Worm (Caenorhabditis elegans): ENCODE results near the gene smu-2.
"Not testable (repeated sequence)": the region's sequence is repeated elsewhere in the genome, so short reads cannot be mapped to it uniquely, and the experiment has no call there.

smu-2 gene

DNA sequence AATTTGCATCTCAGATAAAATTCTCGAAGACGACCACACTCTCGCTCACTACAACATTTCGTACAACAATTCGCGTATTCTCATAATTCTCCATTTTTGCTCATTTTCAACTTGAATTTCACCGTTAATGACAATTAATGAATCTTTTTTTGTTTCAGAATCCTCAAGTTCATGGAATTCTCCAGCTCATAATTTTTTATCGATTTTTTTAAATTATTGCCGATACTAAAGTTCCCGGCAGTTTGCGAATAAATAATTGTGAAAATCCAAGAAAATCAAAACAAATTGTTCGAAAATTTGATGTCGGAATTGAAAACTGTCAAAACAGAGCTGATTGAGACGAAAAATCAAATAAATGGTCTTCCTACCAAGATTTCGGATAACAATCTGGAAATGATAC lies 34.3 kb upstream of the smu-2 start, which contains the start of gene C16C8.21:
TSS of gene C16C8.21 (plus strand) at position 301 of the 400 bp plus-strand sequence.
- no peak for TF ChIP-seq lsl-1 (GFP tag; optimal IDR thresholded peaks at IDR 0.05)
- TF ChIP-seq F33H1.4 (GFP tag; IDR thresholded peaks at IDR 0.05), result no peak
- TF ChIP-seq F23B12.7 (tag; optimal IDR thresholded peaks at IDR 0.05; ENCODE audit: insufficient read depth), result no peak
- no peak for TF ChIP-seq zim-3 (tag; optimal IDR thresholded peaks at IDR 0.05)
- TF ChIP-seq xnd-1 (tag; optimal IDR thresholded peaks at IDR 0.05), result no peak
- TF ChIP-seq mcd-1 (GFP tag; IDR thresholded peaks at IDR 0.05), result no peak
- TF ChIP-seq let-607 (tag; optimal IDR thresholded peaks at IDR 0.05), result no peak
- no peak for TF ChIP-seq ztf-6 (GFP tag; IDR thresholded peaks at IDR 0.05)
- TF ChIP-seq snpc-3.4 (tag; optimal IDR thresholded peaks at IDR 0.05), result no peak
- no peak for TF ChIP-seq lin-26 (GFP tag; IDR thresholded peaks at IDR 0.05)
- TF ChIP-seq egl-18 (GFP tag; IDR thresholded peaks at IDR 0.05), result no peak
- no peak for TF ChIP-seq Y67H2A.10 (GFP tag; conservative IDR thresholded peaks at IDR 0.05)
- TF ChIP-seq ceh-27 (GFP tag; optimal IDR thresholded peaks at IDR 0.05), result no peak
- no peak for TF ChIP-seq madf-6 (GFP tag; IDR thresholded peaks at IDR 0.05)
- TF ChIP-seq nhr-27 (tag; optimal IDR thresholded peaks at IDR 0.05), result no peak
- TF ChIP-seq nhr-120 (GFP tag; IDR thresholded peaks at IDR 0.05), result no peak

DNA sequence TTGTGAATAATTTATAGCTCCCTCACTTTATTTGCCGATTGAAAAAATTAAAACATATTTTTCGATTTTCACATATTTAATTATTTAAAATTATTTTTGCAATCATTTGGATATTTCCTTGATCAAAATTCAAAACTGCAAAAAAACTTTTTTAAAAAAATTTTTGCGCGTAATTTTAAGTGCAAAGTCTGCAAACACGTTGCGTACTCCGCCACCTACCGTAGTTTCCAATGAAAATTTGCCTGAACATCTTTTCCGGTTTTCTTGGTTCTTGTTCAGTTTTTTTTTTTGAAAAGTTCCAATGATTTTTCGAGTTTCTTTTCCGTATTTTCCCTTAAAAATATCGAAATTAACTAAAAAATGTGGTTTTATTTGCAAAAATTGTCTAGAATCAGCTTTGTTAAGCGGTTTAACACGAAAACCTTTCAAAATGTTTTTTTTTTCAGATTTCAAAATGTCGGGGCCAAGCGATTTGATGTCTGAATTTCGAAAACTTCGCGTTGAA lies 33.4 kb upstream of the smu-2 start, which contains the start of gene C16C8.25:
TSS of gene C16C8.25 (plus strand) at position 455 of the 505 bp plus-strand sequence.
- TF ChIP-seq D2030.7 (GFP tag; IDR thresholded peaks at IDR 0.05) (0 out of 2 replicates have a peak, but pooled peaks have one; percentile 33), chd-7 (tag; optimal IDR thresholded peaks at IDR 0.05) (no peak), madf-6 (GFP tag; IDR thresholded peaks at IDR 0.05) (peak; percentile 60; the same call in 1 of the 2 replicates), hmg-20 (GFP tag; IDR thresholded peaks at IDR 0.05) (no peak), lsl-1 (GFP tag; optimal IDR thresholded peaks at IDR 0.05) (peak; percentile 72), F49E8.2 (tag; optimal IDR thresholded peaks at IDR 0.05; ENCODE audit: insufficient read depth) (no peak)

DNA sequence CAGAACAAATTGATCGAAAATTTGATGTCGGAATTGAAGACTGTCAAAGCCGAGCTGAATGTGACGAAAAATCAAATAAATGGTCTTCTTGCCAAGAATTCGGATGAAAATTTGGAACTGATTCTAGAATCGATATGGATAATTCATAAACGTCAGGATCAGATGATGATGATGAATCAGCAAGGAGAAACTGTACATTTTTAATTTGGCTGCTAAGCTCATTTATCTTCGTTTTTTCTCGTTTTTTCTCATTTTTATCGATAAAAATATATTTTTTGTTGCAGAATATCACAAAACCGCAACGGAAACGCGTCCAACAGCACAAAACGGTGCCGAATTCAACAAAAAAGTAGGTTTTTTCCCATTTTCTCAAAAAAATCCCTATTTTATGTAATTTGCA lies 32.7 kb upstream of the smu-2 start, which contains the start of gene C16C8.14:
TSS of gene C16C8.14 (plus strand) at position 301 of the 400 bp plus-strand sequence.
- not testable (repeated sequence) for TF ChIP-seq B0261.1 (tag; optimal IDR thresholded peaks at IDR 0.05); ets-4 (GFP tag; optimal IDR thresholded peaks at IDR 0.05); lir-1 (GFP tag; conservative IDR thresholded peaks at IDR 0.05)

DNA sequence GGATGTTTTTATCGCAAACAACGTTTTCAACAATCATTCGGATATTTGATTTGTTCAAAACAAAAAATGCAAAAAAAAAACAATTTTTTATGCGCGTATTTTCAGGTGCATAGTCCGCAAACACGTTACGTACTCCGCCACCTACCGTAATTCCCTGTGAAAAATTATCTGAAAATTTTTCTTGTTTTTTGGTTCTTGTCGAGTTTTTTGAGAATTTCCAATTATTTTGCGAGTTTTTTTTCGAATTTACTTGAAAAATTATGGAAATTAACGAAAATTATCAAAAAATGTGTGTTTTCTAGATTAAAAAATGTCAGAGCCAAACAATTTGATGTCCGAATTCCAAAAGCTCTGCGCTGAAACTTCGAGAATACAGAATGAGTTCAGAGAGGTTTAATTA lies 29.8 kb upstream of the smu-2 start, which contains the start of gene C16C8.12:
TSS of gene C16C8.12 (plus strand) at position 301 of the 400 bp plus-strand sequence.
- TF ChIP-seq lsl-1 (GFP tag; optimal IDR thresholded peaks at IDR 0.05), result peak; percentile 72
- TF ChIP-seq ztf-22 (GFP tag; optimal IDR thresholded peaks at IDR 0.05), result no peak
- TF ChIP-seq ekl-4 (GFP tag; IDR thresholded peaks at IDR 0.05), result no peak
- TF ChIP-seq D2030.7 (GFP tag; IDR thresholded peaks at IDR 0.05), result peak; percentile 18; the same call in 1 of the 2 replicates
- no peak for TF ChIP-seq nhr-90 (tag; optimal IDR thresholded peaks at IDR 0.05)
- TF ChIP-seq hmg-20 (GFP tag; IDR thresholded peaks at IDR 0.05), result no peak

DNA sequence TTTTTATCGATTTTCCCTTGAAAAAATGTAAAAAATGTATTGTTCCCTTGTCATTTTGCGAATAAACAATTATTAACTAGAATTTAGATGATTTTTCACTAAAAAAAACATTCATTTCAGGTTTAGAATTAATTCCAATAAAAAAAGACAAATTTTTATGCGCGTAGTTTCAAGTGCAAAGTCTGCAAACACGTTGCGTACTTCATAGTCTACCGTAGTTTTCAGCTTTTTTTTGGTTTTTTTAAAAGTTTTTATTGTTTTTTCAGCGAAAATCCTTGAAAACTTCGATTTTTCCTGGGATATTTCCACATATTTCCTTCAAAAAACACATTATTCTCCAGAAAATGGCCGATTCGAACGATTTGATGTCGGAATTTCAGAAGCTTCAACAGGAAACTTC lies 28.7 kb upstream of the smu-2 start, which contains the start of gene C16C8.11:
TSS of gene C16C8.11 (plus strand) at position 188 of the 400 bp plus-strand sequence.
- TF ChIP-seq athp-1 (tag; optimal IDR thresholded peaks at IDR 0.05), result peak; percentile 20
- TF ChIP-seq lsl-1 (GFP tag; optimal IDR thresholded peaks at IDR 0.05), result peak; percentile 80
- peak; percentile 7 for TF ChIP-seq xnd-1 (tag; optimal IDR thresholded peaks at IDR 0.05)
- peak; percentile 51; the same call in 1 of the 2 replicates for TF ChIP-seq madf-6 (GFP tag; IDR thresholded peaks at IDR 0.05)
- no peak for TF ChIP-seq F39B2.1 (GFP tag; IDR thresholded peaks at IDR 0.05)
- 0 out of 2 replicates have a peak, but pooled peaks have one; percentile 25 for TF ChIP-seq F33H1.4 (GFP tag; IDR thresholded peaks at IDR 0.05)
- TF ChIP-seq Y95B8A.8 (GFP tag; IDR thresholded peaks at IDR 0.05), result no peak
- no peak for TF ChIP-seq hsf-1 (GFP tag; IDR thresholded peaks at IDR 0.05)
- no peak for TF ChIP-seq pha-4 (tag; optimal IDR thresholded peaks at IDR 0.05)
- TF ChIP-seq B0336.3 (GFP tag; IDR thresholded peaks at IDR 0.05), result no peak

All from whole organism, young adult.